Worm (Caenorhabditis elegans) whole organism, young adult: Measurements from ENCODE around the gene clec-158.

Experiments
- B0035.1 ChIP-seq: sonication (generic microtip); optimal IDR thresholded peaks from 2 replicates; lab custom pipeline; 2016; ENCODE audit warnings: missing genetic modification characterization, mild to moderate bottlenecking, missing compliant biosample characterization, missing genotype, missing genetic modification reagents
- C17E4.6 ChIP-seq: fragments of 200-800 bp; sonication (Bioruptor generic); IDR thresholded peaks from 2 replicates; pipeline ENCODE4 v1.3.6; 2022; ENCODE audit warnings: missing genetic modification reagents, missing genetic modification characterization, missing compliant biosample characterization
- D2030.7 ChIP-seq: fragments of 200-800 bp; sonication (Bioruptor generic); IDR thresholded peaks from 2 replicates; pipeline ENCODE4 v1.3.6; 2022; ENCODE audit warnings: missing genetic modification reagents, missing genetic modification characterization, missing compliant biosample characterization
- F23B12.7 ChIP-seq: sonication (generic microtip); optimal IDR thresholded peaks from 2 replicates; lab custom pipeline; 2017; ENCODE audit warnings: missing genetic modification characterization, mild to moderate bottlenecking, missing compliant biosample characterization, antibody characterized with exemption, moderate library complexity; ENCODE audit not compliant: insufficient read depth
- F33H1.4 ChIP-seq: fragments of 200-800 bp; sonication (Bioruptor generic); IDR thresholded peaks from 2 replicates; pipeline ENCODE4 v1.3.6; 2022; ENCODE audit warnings: missing genetic modification reagents, missing genetic modification characterization, missing compliant biosample characterization
- F52B5.7 ChIP-seq: sonication (generic microtip); optimal IDR thresholded peaks from 2 replicates; lab custom pipeline; 2016; ENCODE audit warnings: mild to moderate bottlenecking, missing genetic modification characterization, missing compliant biosample characterization
- T07F8.4 ChIP-seq: sonication (generic microtip); optimal IDR thresholded peaks from 2 replicates; lab custom pipeline; 2016; ENCODE audit warnings: mild to moderate bottlenecking, missing genetic modification characterization, moderate library complexity, missing compliant biosample characterization
- Y56A3A.18 ChIP-seq: fragments of 200-800 bp; sonication (Bioruptor generic); IDR thresholded peaks from 2 replicates; pipeline ENCODE4 v1.3.6; 2022; ENCODE audit warnings: missing genetic modification reagents, missing genetic modification characterization, missing compliant biosample characterization
- ama-1 ChIP-seq, 3 experiments: fragments of 150-350 bp in 1 of 3; sonication (generic microtip) in 2 of 3; optimal IDR thresholded peaks; 2 replicates each; lab custom pipeline; 2014 to 2018; ENCODE audit warnings: missing biosample characterization in 2 of 3, missing genetic modification characterization in 2 of 3, missing genetic modification reagents in 2 of 3
- atf-7 ChIP-seq: sonication (generic microtip); optimal IDR thresholded peaks from 2 replicates; lab custom pipeline; 2017; ENCODE audit warnings: mild to moderate bottlenecking, missing genetic modification characterization, missing compliant biosample characterization
- attf-5 ChIP-seq: fragments of 200-800 bp; sonication (Bioruptor generic); optimal IDR thresholded peaks from 2 replicates; lab custom pipeline; 2018; ENCODE audit warnings: mild to moderate bottlenecking, missing genetic modification characterization, missing compliant biosample characterization
- attf-6 ChIP-seq: fragments of 200-800 bp; sonication (Bioruptor generic); IDR thresholded peaks from 2 replicates; pipeline ENCODE4 v1.3.6; 2022; ENCODE audit warnings: missing genetic modification reagents, missing genetic modification characterization, missing compliant biosample characterization
- cebp-1 ChIP-seq, 2 experiments: fragments of 200-800 bp in 1 of 2; sonication (Bioruptor generic) in 1 of 2; sonication (generic microtip) in 1 of 2; IDR thresholded peaks in 1 of 2; optimal IDR thresholded peaks in 1 of 2; 2 replicates each; pipeline versions ENCODE4 v1.3.6 to Lab custom; 2017 to 2022; ENCODE audit warnings: missing compliant biosample characterization in 2 of 2, missing genetic modification characterization in 2 of 2, mild to moderate bottlenecking in 1 of 2, missing genetic modification reagents in 1 of 2, moderate library complexity in 1 of 2
- cebp-2 ChIP-seq: fragments of 200-800 bp; sonication (Bioruptor generic); IDR thresholded peaks from 2 replicates; pipeline ENCODE4 v1.3.6; 2022; ENCODE audit warnings: missing genetic modification characterization, missing compliant biosample characterization
- ceh-100 ChIP-seq: fragments of 200-800 bp; sonication (Bioruptor generic); IDR thresholded peaks from 2 replicates; pipeline ENCODE4 v1.3.6; 2022; ENCODE audit warnings: missing genetic modification reagents, missing genetic modification characterization, missing compliant biosample characterization
- ceh-91 ChIP-seq: fragments of 200-800 bp; sonication (Bioruptor generic); IDR thresholded peaks from 2 replicates; pipeline ENCODE4 v1.3.6; 2022; ENCODE audit warnings: missing genetic modification reagents, missing genetic modification characterization, missing compliant biosample characterization
- dpl-1 ChIP-seq: fragments of 150-350 bp; optimal IDR thresholded peaks from 2 replicates; lab custom pipeline; 2014; ENCODE audit warnings: missing biosample characterization, missing genetic modification reagents, missing genetic modification characterization
- efl-1 ChIP-seq: fragments of 150-350 bp; optimal IDR thresholded peaks from 2 replicates; lab custom pipeline; 2014; ENCODE audit warnings: missing biosample characterization, missing genetic modification reagents, missing genetic modification characterization
- egl-44 ChIP-seq: fragments of 200-800 bp; sonication (Bioruptor generic); IDR thresholded peaks from 2 replicates; pipeline ENCODE4 v1.3.6; 2022; ENCODE audit warnings: missing genetic modification reagents, missing genetic modification characterization, missing compliant biosample characterization
- egrh-3 ChIP-seq: fragments of 200-800 bp; sonication (Bioruptor generic); IDR thresholded peaks from 2 replicates; pipeline ENCODE4 v1.3.6; 2022; ENCODE audit warnings: missing genetic modification reagents, missing genetic modification characterization, missing compliant biosample characterization
- ekl-4 ChIP-seq: fragments of 200-800 bp; sonication (Bioruptor generic); IDR thresholded peaks from 2 replicates; pipeline ENCODE4 v1.3.6; 2022; ENCODE audit warnings: missing genetic modification reagents, missing genetic modification characterization, missing compliant biosample characterization
- hlh-12 ChIP-seq: sonication (generic microtip); optimal IDR thresholded peaks from 2 replicates; lab custom pipeline; 2016; ENCODE audit warnings: missing genetic modification characterization, missing compliant biosample characterization
- hlh-26 ChIP-seq: fragments of 200-800 bp; sonication (Bioruptor generic); conservative IDR thresholded peaks from 2 replicates; pipeline ENCODE4 v1.3.6; 2022; ENCODE audit warnings: missing genetic modification reagents, missing genetic modification characterization, missing compliant biosample characterization
- hmg-1.2 ChIP-seq: fragments of 200-800 bp; sonication (Bioruptor generic); IDR thresholded peaks from 2 replicates; pipeline ENCODE4 v1.3.6; 2022; ENCODE audit warnings: missing genetic modification reagents, missing genetic modification characterization, missing compliant biosample characterization
- lin-40 ChIP-seq: sonication (generic microtip); optimal IDR thresholded peaks from 2 replicates; lab custom pipeline; 2016; ENCODE audit warnings: missing genetic modification characterization, mild to moderate bottlenecking, missing compliant biosample characterization, missing genotype, missing genetic modification reagents
- lin-54 ChIP-seq: fragments of 200-800 bp; sonication (Bioruptor generic); optimal IDR thresholded peaks from 2 replicates; lab custom pipeline; 2018; ENCODE audit warnings: mild to moderate bottlenecking, missing genetic modification characterization, missing compliant biosample characterization
- lsl-1 ChIP-seq: fragments of 200-800 bp; sonication (Bioruptor generic); optimal IDR thresholded peaks from 2 replicates; lab custom pipeline; 2018; ENCODE audit warnings: mild to moderate bottlenecking, missing genetic modification characterization, moderate library complexity, missing compliant biosample characterization
- madf-8 ChIP-seq: fragments of 200-800 bp; sonication (Bioruptor generic); conservative IDR thresholded peaks from 2 replicates; pipeline ENCODE4 v1.3.6; 2022; ENCODE audit warnings: missing genetic modification reagents, missing genetic modification characterization, missing compliant biosample characterization
- mcd-1 ChIP-seq: fragments of 200-800 bp; sonication (Bioruptor generic); IDR thresholded peaks from 2 replicates; pipeline ENCODE4 v1.3.6; 2022; ENCODE audit warnings: missing genetic modification reagents, missing genetic modification characterization, missing compliant biosample characterization
- nhr-179 ChIP-seq: sonication (generic microtip); optimal IDR thresholded peaks from 2 replicates; lab custom pipeline; 2016; ENCODE audit warnings: mild to moderate bottlenecking, missing genetic modification characterization, missing compliant biosample characterization
- nhr-80 ChIP-seq: sonication (generic microtip); optimal IDR thresholded peaks from 2 replicates; lab custom pipeline; 2016; ENCODE audit warnings: missing genetic modification characterization, missing compliant biosample characterization
- pha-4 ChIP-seq: fragments of 150-350 bp; sonication (generic microtip); optimal IDR thresholded peaks from 2 replicates; lab custom pipeline; 2014; ENCODE audit warnings: missing biosample characterization, missing genetic modification reagents, missing genetic modification characterization
- rcor-1 ChIP-seq: fragments of 200-800 bp; sonication (Bioruptor generic); IDR thresholded peaks from 2 replicates; pipeline ENCODE4 v1.3.6; 2022; ENCODE audit warnings: missing genetic modification reagents, missing genetic modification characterization, missing compliant biosample characterization
- snpc-1.1 ChIP-seq: sonication (generic microtip); optimal IDR thresholded peaks from 2 replicates; lab custom pipeline; 2017; ENCODE audit warnings: missing genetic modification characterization, mild to moderate bottlenecking, missing compliant biosample characterization, antibody characterized with exemption, moderate library complexity, missing genotype, missing genetic modification reagents; ENCODE audit not compliant: insufficient read depth
- snpc-4 ChIP-seq, 5 experiments: fragments of 150-350 bp in 1 of 5; sonication (generic microtip) in 4 of 5; optimal IDR thresholded peaks; 2 replicates each; lab custom pipeline; 2014 to 2018; ENCODE audit warnings: missing genetic modification characterization in 5 of 5, missing biosample characterization in 3 of 5, antibody characterized with exemption in 2 of 5, mild to moderate bottlenecking in 2 of 5, missing compliant biosample characterization in 2 of 5, missing genotype in 2 of 5, moderate library complexity in 2 of 5, missing genetic modification reagents in 1 of 5
- somi-1 ChIP-seq: fragments of 200-800 bp; sonication (Bioruptor generic); optimal IDR thresholded peaks from 2 replicates; lab custom pipeline; 2018; ENCODE audit warnings: mild to moderate bottlenecking, missing genetic modification characterization, missing compliant biosample characterization
- ztf-3 ChIP-seq: fragments of 200-800 bp; sonication (Bioruptor generic); optimal IDR thresholded peaks from 2 replicates; lab custom pipeline; 2018; ENCODE audit warnings: mild to moderate bottlenecking, missing genetic modification characterization, missing compliant biosample characterization

Gene clec-158

ce11 chrIII:6869268-6869667, 9.9 kb upstream of the clec-158 start, which contains the start of the genes cra-1 and kbp-1:
TSS of gene cra-1 (minus strand) at chrIII:6869460.
TSS of gene kbp-1 (plus strand) at chrIII:6869633.
- no peak for TF ChIP-seq C17E4.6 (GFP tag; lab: Robert Waterston, UW)
- no peak for TF ChIP-seq egl-44
- peak; percentile 37 for TF ChIP-seq F23B12.7 (tag; lab: Kevin White, UChicago)
- TF ChIP-seq lin-54 (GFP tag; lab: Kevin White, UChicago), result peak; percentile 49
- TF ChIP-seq lsl-1 (GFP tag; lab: Kevin White, UChicago), result peak; percentile 12
- peak; percentile 47 for TF ChIP-seq dpl-1 (GFP tag; lab: Kevin White, UChicago)
- peak; percentile 74 for TF ChIP-seq efl-1 (GFP tag; lab: Kevin White, UChicago)
- peak; percentile 82 for TF ChIP-seq mcd-1 (GFP tag; lab: Robert Waterston, UW)

DNA sequence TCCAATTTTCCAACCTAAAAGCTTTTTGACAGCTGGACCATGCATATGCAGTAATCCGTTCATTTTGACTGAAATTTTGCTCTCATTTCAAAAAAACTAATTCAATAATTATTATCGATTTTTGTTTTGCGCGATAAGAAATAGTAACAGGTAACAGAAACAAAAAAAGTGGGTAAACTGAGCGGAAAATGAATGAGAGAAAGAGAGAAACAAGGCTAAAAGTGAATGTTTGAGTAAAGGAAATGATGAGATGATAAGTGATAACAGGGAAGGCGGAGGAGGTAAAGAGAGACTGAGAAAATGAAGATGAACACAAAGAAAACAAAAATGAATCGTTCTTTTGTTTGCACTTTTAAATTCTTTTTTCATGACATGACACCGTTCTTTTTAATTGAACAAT, 4.5 kb upstream of the clec-158 start, which contains the start of gene sma-3:
sma-3 (minus strand) TSS at position 68 of the 400 bp plus-strand sequence.
- TF ChIP-seq nhr-80 (tag; lab: Kevin White, UChicago) (peak; percentile 72), Y56A3A.18 (GFP tag; lab: Robert Waterston, UW) (no peak), rcor-1 (GFP tag; lab: Robert Waterston, UW) (no peak), madf-8 (GFP tag; lab: Robert Waterston, UW) (no peak)

- TF ChIP-seq egrh-3 (GFP tag; lab: Robert Waterston, UW) (no peak), atf-7 (tag; lab: Kevin White, UChicago) (peak; percentile 21), hmg-1.2 (GFP tag; lab: Robert Waterston, UW) (peak; percentile 14; the same call in 1 of the 2 replicates), ceh-91 (no peak), Y56A3A.18 (GFP tag; lab: Robert Waterston, UW) (no peak), cebp-2 (no peak), snpc-4 (GFP tag; optimal IDR thresholded peaks at IDR 0.05; lab: Kevin White, UChicago) (no peak), snpc-4 (tag; optimal IDR thresholded peaks at IDR 0.05; lab: Kevin White, UChicago) (no peak), T07F8.4 (tag; lab: Kevin White, UChicago) (no peak), B0035.1 (tag; lab: Kevin White, UChicago) (no peak), attf-6 (no peak), nhr-179 (tag; lab: Kevin White, UChicago) (no peak), ama-1 (optimal IDR thresholded peaks at IDR 0.05; lab: Kevin White, UChicago) (no peak), ama-1 (GFP tag; optimal IDR thresholded peaks at IDR 0.05; lab: Kevin White, UChicago) (no peak), F33H1.4 (no peak), lin-40 (tag; lab: Kevin White, UChicago) (peak; percentile 25), ceh-100 (GFP tag; lab: Robert Waterston, UW) (no peak), ekl-4 (no peak), D2030.7 (GFP tag; lab: Robert Waterston, UW) (no peak), pha-4 (tag; lab: Kevin White, UChicago) (peak; percentile 86), somi-1 (no peak), cebp-1 (GFP tag; IDR thresholded peaks at IDR 0.05; lab: Robert Waterston, UW) (peak; percentile 53; the same call in 1 of the 2 replicates), cebp-1 (tag; optimal IDR thresholded peaks at IDR 0.05; lab: Kevin White, UChicago) (peak; percentile 80), hlh-12 (tag; lab: Kevin White, UChicago) (no peak), snpc-1.1 (no peak), ztf-3 (GFP tag; lab: Kevin White, UChicago) (no peak), F52B5.7 (no peak), attf-5 (peak; percentile 64), hlh-26 (GFP tag; lab: Robert Waterston, UW) (no peak), nhr-80 (tag; lab: Kevin White, UChicago) (peak; percentile 94)
These were observed 2.0 kb downstream of the clec-158 start for ce11 chrIII:6857390-6857848.
